Worm (Caenorhabditis elegans) whole organism, L3 larva: ENCODE data around the gene twk-11.

Experiments
- ceh-9 ChIP-seq: sonication (generic microtip); optimal IDR thresholded peaks from 2 replicates; lab custom pipeline; 2018; ENCODE audit warnings: missing biosample characterization, missing genetic modification characterization
- elt-3 ChIP-seq, 3 experiments: fragments of 150-350 bp in 1 of 3; sonication (generic microtip) in 2 of 3; optimal IDR thresholded peaks; 2 replicates in 2 of 3; 4 replicates in 1 of 3; lab custom pipeline; 2014 to 2017; ENCODE audit warnings: missing biosample characterization in 3 of 3, missing genetic modification characterization in 3 of 3
- fkh-2 ChIP-seq: fragments of 150-350 bp; optimal IDR thresholded peaks from 2 replicates; lab custom pipeline; 2014; ENCODE audit warnings: missing biosample characterization, missing genetic modification reagents, missing genetic modification characterization
- lin-15B ChIP-seq: fragments of 150-350 bp; optimal IDR thresholded peaks from 2 replicates; lab custom pipeline; 2014; ENCODE audit warnings: missing biosample characterization, missing genetic modification characterization
- nhr-11 ChIP-seq: fragments of 150-350 bp; optimal IDR thresholded peaks from 2 replicates; lab custom pipeline; 2014; ENCODE audit warnings: missing biosample characterization, missing genetic modification characterization
- nhr-23 ChIP-seq: fragments of 150-350 bp; optimal IDR thresholded peaks from 2 replicates; lab custom pipeline; 2014; ENCODE audit warnings: missing biosample characterization, missing genetic modification reagents, missing genetic modification characterization
- nhr-237 ChIP-seq: fragments of 150-350 bp; optimal IDR thresholded peaks from 2 replicates; lab custom pipeline; 2014; ENCODE audit warnings: missing biosample characterization, missing genetic modification characterization
- nhr-28 ChIP-seq: fragments of 150-350 bp; optimal IDR thresholded peaks from 2 replicates; lab custom pipeline; 2014; ENCODE audit warnings: missing biosample characterization, missing genetic modification characterization
- nhr-76 ChIP-seq: fragments of 150-350 bp; sonication (generic microtip); optimal IDR thresholded peaks from 5 replicates; lab custom pipeline; 2014; ENCODE audit warnings: missing biosample characterization, missing genetic modification characterization
- nhr-77 ChIP-seq: fragments of 150-350 bp; optimal IDR thresholded peaks from 2 replicates; lab custom pipeline; 2014; ENCODE audit warnings: missing biosample characterization, missing genetic modification characterization
- pha-4 ChIP-seq: fragments of 150-350 bp; optimal IDR thresholded peaks from 2 replicates; lab custom pipeline; 2014; ENCODE audit warnings: missing biosample characterization, missing genetic modification reagents, missing genetic modification characterization
- pqm-1 ChIP-seq: fragments of 150-350 bp; optimal IDR thresholded peaks from 2 replicates; lab custom pipeline; 2017; ENCODE audit warnings: missing biosample characterization, missing genetic modification characterization, inconsistent platforms
- tbx-2 ChIP-seq: sonication (generic microtip); optimal IDR thresholded peaks from 2 replicates; lab custom pipeline; 2016; ENCODE audit warnings: mild to moderate bottlenecking, missing genetic modification characterization, missing compliant biosample characterization
- unc-62 ChIP-seq: fragments of 150-350 bp; sonication (generic microtip); optimal IDR thresholded peaks from 4 replicates; lab custom pipeline; 2014; ENCODE audit warnings: missing biosample characterization, missing genetic modification reagents, missing genetic modification characterization

DNA sequence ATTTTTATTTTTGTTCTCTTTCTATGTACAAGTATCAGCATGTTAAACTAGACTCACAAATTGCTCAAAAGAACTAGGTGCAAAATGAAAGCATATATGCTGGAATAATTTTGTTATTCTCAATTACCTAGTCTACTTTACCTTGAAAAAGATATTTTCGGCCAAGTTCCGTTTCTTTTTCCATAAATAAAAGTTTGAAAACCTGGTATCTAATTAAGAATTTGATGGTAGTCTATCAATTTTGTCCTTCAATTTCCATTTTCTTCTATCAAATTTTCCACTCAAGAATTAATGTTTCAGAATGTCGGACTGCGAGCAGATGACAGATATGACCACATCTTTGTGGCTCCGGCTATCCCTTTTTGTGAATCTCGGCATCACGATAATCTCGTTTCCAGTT, 32.5 kb downstream of the twk-11 start, which contains the start of gene srab-4:
- no peak for TF ChIP-seq tbx-2 (tag; lab: Kevin White, UChicago)
- TF ChIP-seq nhr-28 (tag; lab: Kevin White, UChicago) = no peak
- TF ChIP-seq pha-4 (tag; lab: Kevin White, UChicago) = no peak
- TF ChIP-seq elt-3 (tag; optimal IDR thresholded peaks at IDR 0.05; lab: Kevin White, UChicago) = no peak
- TF ChIP-seq nhr-11 (tag; lab: Kevin White, UChicago) = no peak
- TF ChIP-seq nhr-237 (tag; lab: Kevin White, UChicago) = no peak
- no peak for TF ChIP-seq fkh-2 (tag; lab: Kevin White, UChicago)
- no peak for TF ChIP-seq nhr-76 (tag; lab: Kevin White, UChicago)
- TF ChIP-seq unc-62 = no peak
- no peak for TF ChIP-seq nhr-77
- no peak for TF ChIP-seq pqm-1 (tag; lab: Kevin White, UChicago)
- TF ChIP-seq nhr-23 (tag; lab: Kevin White, UChicago) = no peak
- TF ChIP-seq ceh-9 (tag; lab: Kevin White, UChicago) = no peak
- no peak for TF ChIP-seq lin-15B (tag; lab: Kevin White, UChicago)
